Worm (Caenorhabditis elegans) whole organism, L3 larva: ENCODE results near the gene Y54G11A.2.

Experiments
- R02D3.7 ChIP-seq: fragments of 150-350 bp; optimal IDR thresholded peaks from 2 replicates; lab custom pipeline; 2014; ENCODE audit warnings: missing biosample characterization, missing genetic modification characterization
- ZK546.5 ChIP-seq: sonication (generic microtip); optimal IDR thresholded peaks from 2 replicates; lab custom pipeline; 2017; ENCODE audit warnings: missing biosample characterization, missing genetic modification characterization
- aly-2 ChIP-seq: fragments of 150-350 bp; optimal IDR thresholded peaks from 2 replicates; lab custom pipeline; 2014; ENCODE audit warnings: missing biosample characterization, missing genetic modification characterization
- ama-1 ChIP-seq: fragments of 150-350 bp; optimal IDR thresholded peaks from 2 replicates; lab custom pipeline; 2018
- ceh-16 ChIP-seq: sonication (generic microtip); optimal IDR thresholded peaks from 2 replicates; lab custom pipeline; 2017; ENCODE audit warnings: missing biosample characterization, missing genetic modification characterization
- ceh-28 ChIP-seq: fragments of 150-350 bp; optimal IDR thresholded peaks from 2 replicates; lab custom pipeline; 2014; ENCODE audit warnings: missing biosample characterization, missing genetic modification reagents, missing genetic modification characterization
- ceh-82 ChIP-seq: fragments of 150-350 bp; optimal IDR thresholded peaks from 2 replicates; lab custom pipeline; 2014; ENCODE audit warnings: missing biosample characterization, missing genetic modification characterization
- ceh-9 ChIP-seq: sonication (generic microtip); optimal IDR thresholded peaks from 2 replicates; lab custom pipeline; 2018; ENCODE audit warnings: missing biosample characterization, missing genetic modification characterization
- daf-12 ChIP-seq: fragments of 150-350 bp; optimal IDR thresholded peaks from 2 replicates; lab custom pipeline; 2014; ENCODE audit warnings: missing biosample characterization, missing genetic modification reagents, missing genetic modification characterization
- egl-27 ChIP-seq: sonication (generic microtip); optimal IDR thresholded peaks from 4 replicates; lab custom pipeline; 2017; ENCODE audit warnings: missing biosample characterization, missing genetic modification reagents, missing genetic modification characterization
- egl-5 ChIP-seq: fragments of 150-350 bp; optimal IDR thresholded peaks from 2 replicates; lab custom pipeline; 2017; ENCODE audit warnings: missing biosample characterization, missing genetic modification reagents, missing genetic modification characterization, inconsistent platforms
- elt-1 ChIP-seq: fragments of 150-350 bp; optimal IDR thresholded peaks from 2 replicates; lab custom pipeline; 2014; ENCODE audit warnings: missing biosample characterization, missing genetic modification characterization
- eor-1 ChIP-seq, 2 experiments: fragments of 150-350 bp; optimal IDR thresholded peaks; 2 replicates each; lab custom pipeline; 2014 to 2018; ENCODE audit warnings: missing biosample characterization in 2 of 2, missing genetic modification characterization in 2 of 2
- fkh-10 ChIP-seq: sonication (generic microtip); optimal IDR thresholded peaks from 2 replicates; lab custom pipeline; 2017; ENCODE audit warnings: missing biosample characterization, missing genetic modification reagents, missing genetic modification characterization
- fkh-2 ChIP-seq: fragments of 150-350 bp; optimal IDR thresholded peaks from 2 replicates; lab custom pipeline; 2014; ENCODE audit warnings: missing biosample characterization, missing genetic modification reagents, missing genetic modification characterization
- fos-1 ChIP-seq: fragments of 150-350 bp; optimal IDR thresholded peaks from 2 replicates; lab custom pipeline; 2014; ENCODE audit warnings: missing biosample characterization, missing genetic modification characterization
- lin-15B ChIP-seq: fragments of 150-350 bp; optimal IDR thresholded peaks from 2 replicates; lab custom pipeline; 2014; ENCODE audit warnings: missing biosample characterization, missing genetic modification characterization
- lin-39 ChIP-seq: fragments of 150-350 bp; optimal IDR thresholded peaks from 2 replicates; lab custom pipeline; 2018; ENCODE audit warnings: missing biosample characterization, missing genetic modification reagents, missing genetic modification characterization
- lsy-12 ChIP-seq: sonication (generic microtip); optimal IDR thresholded peaks from 2 replicates; lab custom pipeline; 2016; ENCODE audit warnings: mild to moderate bottlenecking, missing genetic modification characterization, missing compliant biosample characterization
- mdl-1 ChIP-seq: fragments of 150-350 bp; optimal IDR thresholded peaks from 2 replicates; lab custom pipeline; 2014; ENCODE audit warnings: missing biosample characterization, missing genetic modification characterization
- mml-1 ChIP-seq: fragments of 150-350 bp; sonication (generic microtip); optimal IDR thresholded peaks from 3 replicates; lab custom pipeline; 2014; ENCODE audit warnings: missing biosample characterization, missing genetic modification characterization
- nfya-1 ChIP-seq: sonication (generic microtip); optimal IDR thresholded peaks from 2 replicates; lab custom pipeline; 2017; ENCODE audit warnings: missing genetic modification characterization, mild to moderate bottlenecking, missing compliant biosample characterization, antibody characterized with exemption, moderate library complexity; ENCODE audit not compliant: insufficient read depth
- nhr-11 ChIP-seq: fragments of 150-350 bp; optimal IDR thresholded peaks from 2 replicates; lab custom pipeline; 2014; ENCODE audit warnings: missing biosample characterization, missing genetic modification characterization
- nhr-23 ChIP-seq: fragments of 150-350 bp; optimal IDR thresholded peaks from 2 replicates; lab custom pipeline; 2014; ENCODE audit warnings: missing biosample characterization, missing genetic modification reagents, missing genetic modification characterization
- nhr-237 ChIP-seq: fragments of 150-350 bp; optimal IDR thresholded peaks from 2 replicates; lab custom pipeline; 2014; ENCODE audit warnings: missing biosample characterization, missing genetic modification characterization
- nhr-25 ChIP-seq: sonication (generic microtip); optimal IDR thresholded peaks from 2 replicates; lab custom pipeline; 2017; ENCODE audit warnings: missing biosample characterization, missing genetic modification characterization
- nhr-28 ChIP-seq: fragments of 150-350 bp; optimal IDR thresholded peaks from 2 replicates; lab custom pipeline; 2014; ENCODE audit warnings: missing biosample characterization, missing genetic modification characterization
- nhr-43 ChIP-seq: sonication (generic microtip); optimal IDR thresholded peaks from 2 replicates; lab custom pipeline; 2016; ENCODE audit warnings: mild to moderate bottlenecking, missing genetic modification characterization, missing compliant biosample characterization; ENCODE audit not compliant: poor library complexity, severe bottlenecking
- nhr-67 ChIP-seq: fragments of 150-350 bp; optimal IDR thresholded peaks from 2 replicates; lab custom pipeline; 2014; ENCODE audit warnings: missing biosample characterization, missing genetic modification characterization
- nhr-77 ChIP-seq: fragments of 150-350 bp; optimal IDR thresholded peaks from 2 replicates; lab custom pipeline; 2014; ENCODE audit warnings: missing biosample characterization, missing genetic modification characterization
- pha-4 ChIP-seq: fragments of 150-350 bp; optimal IDR thresholded peaks from 2 replicates; lab custom pipeline; 2014; ENCODE audit warnings: missing biosample characterization, missing genetic modification reagents, missing genetic modification characterization
- sea-2 ChIP-seq: fragments of 150-350 bp; sonication (generic microtip); optimal IDR thresholded peaks from 4 replicates; lab custom pipeline; 2014; ENCODE audit warnings: missing biosample characterization, missing genetic modification reagents, missing genetic modification characterization
- skn-1 ChIP-seq: fragments of 150-350 bp; optimal IDR thresholded peaks from 2 replicates; lab custom pipeline; 2014; ENCODE audit warnings: missing biosample characterization, missing genetic modification characterization
- snpc-4 ChIP-seq: fragments of 150-350 bp; optimal IDR thresholded peaks from 2 replicates; lab custom pipeline; 2014; ENCODE audit warnings: missing biosample characterization, missing genetic modification characterization
- tbx-2 ChIP-seq: sonication (generic microtip); optimal IDR thresholded peaks from 2 replicates; lab custom pipeline; 2016; ENCODE audit warnings: mild to moderate bottlenecking, missing genetic modification characterization, missing compliant biosample characterization
- unc-39 ChIP-seq: sonication (generic microtip); optimal IDR thresholded peaks from 4 replicates; lab custom pipeline; 2017; ENCODE audit warnings: missing biosample characterization, missing genetic modification characterization
- unc-62 ChIP-seq: fragments of 150-350 bp; sonication (generic microtip); optimal IDR thresholded peaks from 4 replicates; lab custom pipeline; 2014; ENCODE audit warnings: missing biosample characterization, missing genetic modification reagents, missing genetic modification characterization
- zag-1 ChIP-seq: fragments of 150-350 bp; optimal IDR thresholded peaks from 2 replicates; lab custom pipeline; 2014; ENCODE audit warnings: missing biosample characterization, missing genetic modification characterization
- ztf-11 ChIP-seq: fragments of 150-350 bp; optimal IDR thresholded peaks from 2 replicates; lab custom pipeline; 2014; ENCODE audit warnings: missing biosample characterization, missing genetic modification characterization
- ztf-4 ChIP-seq: fragments of 150-350 bp; optimal IDR thresholded peaks from 2 replicates; lab custom pipeline; 2014; ENCODE audit warnings: missing biosample characterization, missing genetic modification characterization

Y54G11A.2 gene

DNA sequence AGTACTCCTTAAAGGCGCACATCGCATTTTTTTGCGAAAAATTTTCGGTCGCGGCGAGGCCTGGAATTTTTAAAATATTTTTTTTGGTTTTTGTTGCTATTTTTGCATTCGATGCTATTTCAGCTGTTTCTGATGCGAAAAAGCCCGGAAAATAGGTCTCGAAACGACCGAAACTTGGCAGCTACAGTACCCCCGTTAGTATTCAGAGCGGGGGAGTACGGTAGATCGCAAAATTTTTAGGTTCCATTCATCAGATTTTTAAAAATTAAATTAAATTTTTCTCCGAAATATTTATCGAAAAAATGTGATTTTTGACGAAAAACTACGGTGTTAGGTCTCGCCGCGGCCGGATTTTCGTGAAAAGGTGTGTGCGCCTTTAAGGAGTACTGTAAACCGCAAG is 3.7 kb downstream of the Y54G11A.2 start:
- TF ChIP-seq tbx-2 (tag; lab: Kevin White, UChicago) (no peak), unc-39 (tag; lab: Kevin White, UChicago) (no peak), nfya-1 (no peak), fkh-10 (GFP tag; lab: Kevin White, UChicago) (no peak), ceh-9 (tag; lab: Kevin White, UChicago) (no peak), zag-1 (tag; lab: Kevin White, UChicago) (no peak), nhr-25 (tag; lab: Kevin White, UChicago) (no peak), R02D3.7 (tag; lab: Kevin White, UChicago) (no peak), eor-1 (tag; optimal IDR thresholded peaks at IDR 0.05; lab: Kevin White, UChicago) (no peak), nhr-11 (tag; lab: Kevin White, UChicago) (no peak), ama-1 (lab: Kevin White, UChicago) (no peak), mdl-1 (no peak), elt-1 (tag; lab: Kevin White, UChicago) (no peak), ceh-28 (no peak), nhr-237 (no peak), mml-1 (no peak), nhr-77 (tag; lab: Kevin White, UChicago) (no peak)

ce11 chrII:14256779-14257178 is 4.6 kb downstream of the Y54G11A.2 start, which contains the start of gene Y54G11A.19:
Gene Y54G11A.19, minus strand, starts transcription at chrII:14256879.
- TF ChIP-seq unc-62 (GFP tag; lab: Kevin White, UChicago) (no peak), skn-1 (tag; lab: Kevin White, UChicago) (no peak)

DNA sequence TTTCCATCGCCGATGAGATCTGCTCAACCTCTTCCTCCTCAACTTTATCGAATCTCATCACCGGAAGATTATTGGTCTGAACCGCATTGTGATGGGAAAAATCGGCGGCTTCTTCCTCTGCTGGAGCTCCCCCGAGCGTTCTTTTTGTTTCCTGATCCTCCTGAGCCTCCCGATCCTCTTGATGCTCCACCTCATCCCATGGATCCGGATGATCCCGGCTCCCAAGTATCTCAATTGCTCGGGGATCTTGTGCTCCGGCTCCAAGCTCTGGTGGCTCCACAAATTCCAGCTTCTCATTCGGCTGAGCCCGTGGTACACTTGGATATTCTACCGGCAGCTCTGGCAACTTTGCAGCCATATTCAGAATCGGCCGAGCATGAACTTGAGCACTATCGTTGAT is 5.8 kb downstream of the Y54G11A.2 start:
- TF ChIP-seq ceh-28, result no peak
- no peak for TF ChIP-seq snpc-4 (tag; lab: Kevin White, UChicago)
- TF ChIP-seq nhr-28 (tag; lab: Kevin White, UChicago), result no peak
- no peak for TF ChIP-seq nhr-11 (tag; lab: Kevin White, UChicago)
- no peak for TF ChIP-seq mml-1
- TF ChIP-seq aly-2 (tag; lab: Kevin White, UChicago), result no peak
- TF ChIP-seq unc-39 (tag; lab: Kevin White, UChicago), result no peak
- TF ChIP-seq ZK546.5 (tag; lab: Kevin White, UChicago), result no peak
- no peak for TF ChIP-seq nhr-43 (tag; lab: Kevin White, UChicago)
- TF ChIP-seq nhr-237, result no peak
- no peak for TF ChIP-seq ama-1 (lab: Kevin White, UChicago)
- TF ChIP-seq nfya-1, result no peak
- no peak for TF ChIP-seq pha-4 (tag; lab: Kevin White, UChicago)
- TF ChIP-seq ceh-82 (tag; lab: Kevin White, UChicago), result no peak
- TF ChIP-seq daf-12 (tag; lab: Kevin White, UChicago), result no peak
- no peak for TF ChIP-seq ceh-9 (tag; lab: Kevin White, UChicago)
- TF ChIP-seq fkh-2 (tag; lab: Kevin White, UChicago), result no peak

- TF ChIP-seq nhr-67 (tag; lab: Kevin White, UChicago), result no peak
- TF ChIP-seq nfya-1, result peak; percentile 93
- TF ChIP-seq, all 47 proteins: peak for 1
These were observed 17.0 kb downstream of the Y54G11A.2 start, which contains the start of gene Y54G11A.1 for ce11 chrII:14269142-14269593. Gene Y54G11A.1, minus strand, starts transcription at chrII:14269192.

DNA sequence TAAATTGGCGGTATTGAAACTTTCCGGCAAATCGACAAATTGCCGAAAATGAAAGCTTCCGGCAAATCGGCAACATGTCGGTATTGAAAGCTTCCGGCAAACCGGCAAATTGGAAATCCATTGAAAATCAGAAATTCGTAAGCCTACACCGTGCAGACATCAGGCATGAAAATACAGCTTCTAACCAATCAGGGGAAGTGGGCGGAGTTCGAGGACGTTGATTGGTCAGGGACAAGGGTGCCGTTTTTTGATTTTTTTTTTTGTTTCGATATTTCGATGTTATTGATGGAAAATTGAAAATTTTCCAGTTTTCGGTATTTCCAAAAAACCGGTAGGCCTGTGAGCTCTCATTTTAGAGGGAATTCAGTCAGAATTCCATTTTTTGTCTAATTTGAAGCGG is 17.7 kb downstream of the Y54G11A.2 start:
- TF ChIP-seq sea-2 (GFP tag; lab: Kevin White, UChicago), result no peak
- TF ChIP-seq nfya-1, result peak; percentile 90
- no peak for TF ChIP-seq lin-39 (tag; lab: Kevin White, UChicago)
- TF ChIP-seq, all 47 proteins: peak for 1

DNA sequence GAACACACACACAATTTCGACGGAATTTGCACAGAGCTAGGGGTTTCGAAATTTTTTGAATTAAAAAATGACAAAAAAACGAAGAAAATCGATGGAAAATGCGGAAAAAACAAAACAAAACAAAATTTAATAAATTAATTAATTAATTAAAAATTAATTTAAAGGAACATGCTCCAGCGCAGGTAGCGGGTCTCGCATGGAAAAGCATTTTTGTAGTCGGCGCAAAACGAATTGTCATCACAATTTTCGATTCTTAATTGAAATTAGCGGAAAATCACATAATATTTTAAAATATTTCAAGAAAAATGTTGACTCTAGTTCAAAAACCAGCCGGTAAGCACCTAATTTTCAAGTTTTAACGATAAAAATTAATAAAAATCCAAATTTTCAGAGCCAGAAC is 24.3 kb downstream of the Y54G11A.2 start, which contains the start of gene Y54G11A.3:
Gene Y54G11A.3 (plus strand): TSS at position 213 of the 400 bp plus-strand sequence.
- TF ChIP-seq skn-1 (tag; lab: Kevin White, UChicago) (no peak), unc-62 (GFP tag; lab: Kevin White, UChicago) (no peak), lin-15B (tag; lab: Kevin White, UChicago) (no peak), zag-1 (tag; lab: Kevin White, UChicago) (no peak), daf-12 (tag; lab: Kevin White, UChicago) (no peak), lsy-12 (tag; lab: Kevin White, UChicago) (no peak), ceh-28 (no peak), ztf-11 (no peak), elt-1 (tag; lab: Kevin White, UChicago) (no peak), nhr-23 (tag; lab: Kevin White, UChicago) (no peak), egl-27 (tag; lab: Kevin White, UChicago) (no peak), nhr-43 (tag; lab: Kevin White, UChicago) (no peak), ZK546.5 (tag; lab: Kevin White, UChicago) (no peak), mdl-1 (no peak), snpc-4 (tag; lab: Kevin White, UChicago) (no peak), ceh-16 (tag; lab: Kevin White, UChicago) (no peak), fos-1 (tag; lab: Kevin White, UChicago) (no peak), egl-5 (tag; lab: Kevin White, UChicago) (no peak), ztf-4 (tag; lab: Kevin White, UChicago) (no peak)
